Worm (Caenorhabditis elegans): ENCODE measurements around the gene F56A8.8.

Gene F56A8.8

DNA sequence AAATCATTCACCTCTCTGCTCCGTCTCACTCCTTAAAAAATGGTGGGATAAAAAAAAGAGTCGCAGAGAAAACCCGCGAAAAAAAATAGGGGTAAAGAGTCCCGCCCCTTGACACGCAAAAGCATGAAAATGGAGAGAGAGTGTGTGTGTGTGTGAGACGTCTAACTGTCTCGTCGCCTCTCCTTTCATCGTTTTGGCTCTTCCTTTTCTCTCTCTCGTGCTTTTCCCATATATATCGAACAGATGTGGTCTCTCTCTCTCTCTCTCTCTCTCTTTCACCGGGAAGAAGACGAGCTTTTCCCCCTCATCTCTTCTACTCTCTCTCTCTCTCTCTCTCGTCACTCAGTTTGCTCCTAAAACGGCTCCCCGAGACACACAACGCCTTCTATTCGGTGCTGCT is 9.7 kb upstream of the F56A8.8 start (continued):
- TF ChIP-seq ztf-11 (tag; optimal IDR thresholded peaks at IDR 0.05): no peak
- no peak for TF ChIP-seq madf-5 (GFP tag; IDR thresholded peaks at IDR 0.05)
- no peak for TF ChIP-seq nhr-76 (tag; optimal IDR thresholded peaks at IDR 0.05)
- no peak for TF ChIP-seq saeg-2 (GFP tag; IDR thresholded peaks at IDR 0.05)
- TF ChIP-seq F10B5.3 (tag; optimal IDR thresholded peaks at IDR 0.05): no peak
- 0 out of 2 replicates have a peak, but pooled peaks have one; percentile 29 for TF ChIP-seq madf-9 (GFP tag; conservative IDR thresholded peaks at IDR 0.05)
- TF ChIP-seq spr-3 (GFP tag; optimal IDR thresholded peaks at IDR 0.05): no peak
- TF ChIP-seq unc-62 (GFP tag; optimal IDR thresholded peaks at IDR 0.05 in 1 of 2): peak in 1 of 2 experiments; percentile 99
- no peak for TF ChIP-seq unc-62 (tag; optimal IDR thresholded peaks at IDR 0.05)
- TF ChIP-seq zfp-3 (GFP tag; conservative IDR thresholded peaks at IDR 0.05): no peak
- no peak for TF ChIP-seq mxl-2 (GFP tag; conservative IDR thresholded peaks at IDR 0.05)
- peak; percentile 81 for TF ChIP-seq hlh-11 (tag; optimal IDR thresholded peaks at IDR 0.05)
- TF ChIP-seq lin-39 (tag; optimal IDR thresholded peaks at IDR 0.05): peak; percentile 39
- peak; percentile 62 for TF ChIP-seq F37D6.2 (tag; optimal IDR thresholded peaks at IDR 0.05)
- no peak for TF ChIP-seq egl-27 (tag; optimal IDR thresholded peaks at IDR 0.05)
- no peak for TF ChIP-seq ceh-32 (tag; optimal IDR thresholded peaks at IDR 0.05; ENCODE audit: poor library complexity)
- no peak for TF ChIP-seq lin-1 (GFP tag; IDR thresholded peaks at IDR 0.05)
- TF ChIP-seq F49E8.2 (tag; optimal IDR thresholded peaks at IDR 0.05; ENCODE audit: borderline replicate concordance): no peak
- TF ChIP-seq tra-1 (GFP tag; IDR thresholded peaks at IDR 0.05): no peak
- no peak for TF ChIP-seq zip-2 (tag; optimal IDR thresholded peaks at IDR 0.05)
- TF ChIP-seq mxl-3 (GFP tag; optimal IDR thresholded peaks at IDR 0.05): no peak
- TF ChIP-seq zip-11 (GFP tag; IDR thresholded peaks at IDR 0.05): no peak
- no peak for TF ChIP-seq attf-4 (tag; optimal IDR thresholded peaks at IDR 0.05)
- no peak for TF ChIP-seq vab-7 (GFP tag; IDR thresholded peaks at IDR 0.05)
- TF ChIP-seq nhr-77 (tag; optimal IDR thresholded peaks at IDR 0.05): no peak
- no peak for TF ChIP-seq pha-4 (GFP tag; IDR thresholded peaks at IDR 0.05)
- no peak for TF ChIP-seq pha-4 (tag; optimal IDR thresholded peaks at IDR 0.05)
- TF ChIP-seq fkh-10 (GFP tag; optimal IDR thresholded peaks at IDR 0.05): peak; percentile 41
- no peak for TF ChIP-seq daf-12 (tag; optimal IDR thresholded peaks at IDR 0.05)
- peak; percentile 85 for TF ChIP-seq hlh-30 (tag; optimal IDR thresholded peaks at IDR 0.05; ENCODE audit: insufficient read depth)
- TF ChIP-seq nhr-41 (GFP tag; IDR thresholded peaks at IDR 0.05): no peak
- TF ChIP-seq nhr-102 (tag; optimal IDR thresholded peaks at IDR 0.05): no peak
- no peak for TF ChIP-seq Y48G9A.11 (GFP tag; IDR thresholded peaks at IDR 0.05)
- TF ChIP-seq ama-1 (optimal IDR thresholded peaks at IDR 0.05): no peak
- TF ChIP-seq ctbp-1 (GFP tag; IDR thresholded peaks at IDR 0.05): peak; percentile 80
- no peak for TF ChIP-seq ceh-82 (tag; optimal IDR thresholded peaks at IDR 0.05)
- TF ChIP-seq ceh-62 (tag; optimal IDR thresholded peaks at IDR 0.05): no peak
- TF ChIP-seq snpc-1.2 (GFP tag; IDR thresholded peaks at IDR 0.05): no peak
- TF ChIP-seq snpc-4 (tag; optimal IDR thresholded peaks at IDR 0.05): no peak
- no peak for TF ChIP-seq Y75B8A.6 (GFP tag; IDR thresholded peaks at IDR 0.05)
- no peak for TF ChIP-seq duxl-1 (tag; optimal IDR thresholded peaks at IDR 0.05; ENCODE audit: poor library complexity)
- TF ChIP-seq skn-1 (tag; optimal IDR thresholded peaks at IDR 0.05): no peak
- TF ChIP-seq unc-130 (GFP tag; optimal IDR thresholded peaks at IDR 0.05): no peak
- TF ChIP-seq mes-2 (tag; optimal IDR thresholded peaks at IDR 0.05; ENCODE audit: poor library complexity, severe bottlenecking): peak; percentile 41
- no peak for TF ChIP-seq D1046.2 (GFP tag; IDR thresholded peaks at IDR 0.05)
- no peak for TF ChIP-seq aly-2 (tag; optimal IDR thresholded peaks at IDR 0.05)
- no peak for TF ChIP-seq pqm-1 (tag; optimal IDR thresholded peaks at IDR 0.05)
- TF ChIP-seq mdl-1 (tag; optimal IDR thresholded peaks at IDR 0.05): peak in 1 of 2 experiments; percentile 77
- no peak for TF ChIP-seq dmd-8 (GFP tag; IDR thresholded peaks at IDR 0.05)
- TF ChIP-seq daf-16 (GFP tag; optimal IDR thresholded peaks at IDR 0.05): no peak
- TF ChIP-seq daf-16 (tag; optimal IDR thresholded peaks at IDR 0.05): peak; percentile 27
- TF ChIP-seq dmd-6 (GFP tag; IDR thresholded peaks at IDR 0.05): peak; percentile 36; the same call in 1 of the 2 replicates
- no peak for TF ChIP-seq nhr-10 (tag; optimal IDR thresholded peaks at IDR 0.05)

Data from whole organism, L4 larva.